Worm (Caenorhabditis elegans): Measurements from ENCODE around the gene acp-7.
A peak's percentile ranks its signal among the peaks of the same experiment; 100 is the strongest.

The acp-7 gene

DNA sequence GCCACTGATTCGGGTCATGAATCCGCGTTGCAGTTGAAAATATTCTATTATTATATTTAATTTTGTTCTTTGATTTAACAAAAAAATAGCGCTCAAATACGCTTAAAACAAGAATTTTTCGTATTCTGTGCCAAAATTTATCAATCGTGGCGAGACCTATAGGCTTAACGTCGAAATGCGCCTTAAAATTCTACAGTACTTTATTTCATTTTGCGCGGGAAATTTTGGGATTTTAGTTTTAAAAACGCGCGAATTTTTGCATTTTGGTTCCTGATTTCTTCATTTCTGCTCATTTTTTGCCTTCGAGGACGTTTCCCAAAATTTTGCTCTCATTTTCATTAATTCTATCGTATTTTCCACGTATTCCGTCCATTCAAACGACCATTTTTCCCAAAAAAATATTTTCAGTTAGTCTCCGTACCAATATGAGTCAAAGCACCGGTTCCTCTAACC, 10.3 kb downstream of the acp-7 start, which contains the start of gene puf-11 (continued):
- TF ChIP-seq mes-4 (tag; optimal IDR thresholded peaks at IDR 0.05) = no peak
- no peak for TF ChIP-seq egrh-3 (GFP tag; IDR thresholded peaks at IDR 0.05)
- no peak for TF ChIP-seq hlh-12 (tag; optimal IDR thresholded peaks at IDR 0.05)
- no peak for TF ChIP-seq ceh-40 (GFP tag; IDR thresholded peaks at IDR 0.05)
- TF ChIP-seq ceh-79 (tag; optimal IDR thresholded peaks at IDR 0.05) = no peak
- TF ChIP-seq unc-130 (GFP tag; optimal IDR thresholded peaks at IDR 0.05) = peak; percentile 79
- peak; percentile 89 for TF ChIP-seq dox-1 (GFP tag; IDR thresholded peaks at IDR 0.05)
- no peak for TF ChIP-seq F10E7.11 (tag; optimal IDR thresholded peaks at IDR 0.05)
- TF ChIP-seq madf-10 (tag; optimal IDR thresholded peaks at IDR 0.05) = no peak
- TF ChIP-seq Y67H2A.10 (GFP tag; conservative IDR thresholded peaks at IDR 0.05) = 0 out of 2 replicates have a peak, but pooled peaks have one; percentile 25
- TF ChIP-seq tbp1 (GFP tag; optimal IDR thresholded peaks at IDR 0.05) = peak; percentile 67
- TF ChIP-seq efl-1 (GFP tag; optimal IDR thresholded peaks at IDR 0.05) = peak; percentile 97
- peak; percentile 78 for TF ChIP-seq B0019.2 (GFP tag; conservative IDR thresholded peaks at IDR 0.05)
- TF ChIP-seq attf-3 (GFP tag; conservative IDR thresholded peaks at IDR 0.05) = peak; percentile 67
- TF ChIP-seq bed-1 (GFP tag; IDR thresholded peaks at IDR 0.05) = no peak
- TF ChIP-seq aptf-3 (GFP tag; IDR thresholded peaks at IDR 0.05) = no peak
- TF ChIP-seq lsy-27 (tag; optimal IDR thresholded peaks at IDR 0.05; ENCODE audit: borderline replicate concordance, insufficient read depth) = no peak
- no peak for TF ChIP-seq ztf-25 (GFP tag; IDR thresholded peaks at IDR 0.05)
- no peak for TF ChIP-seq ztf-3 (GFP tag; optimal IDR thresholded peaks at IDR 0.05)
- TF ChIP-seq sdz-38 (tag; optimal IDR thresholded peaks at IDR 0.05) = no peak
- peak; percentile 68 for TF ChIP-seq snpc-1.1 (tag; optimal IDR thresholded peaks at IDR 0.05; ENCODE audit: insufficient read depth)
- no peak for TF ChIP-seq ceh-27 (GFP tag; optimal IDR thresholded peaks at IDR 0.05)
- no peak for TF ChIP-seq nfya-1 (tag; optimal IDR thresholded peaks at IDR 0.05; ENCODE audit: borderline replicate concordance, insufficient read depth)
- TF ChIP-seq repo-1 (tag; optimal IDR thresholded peaks at IDR 0.05) = no peak
- no peak for TF ChIP-seq hlh-26 (GFP tag; conservative IDR thresholded peaks at IDR 0.05)
- 0 out of 2 replicates have a peak, but pooled peaks have one; percentile 19 for TF ChIP-seq lin-26 (GFP tag; IDR thresholded peaks at IDR 0.05)
- peak; percentile 83 for TF ChIP-seq hsf-1 (GFP tag; IDR thresholded peaks at IDR 0.05)
- no peak for TF ChIP-seq aptf-2 (GFP tag; conservative IDR thresholded peaks at IDR 0.05)
- TF ChIP-seq lir-1 (GFP tag; conservative IDR thresholded peaks at IDR 0.05) = no peak
- peak in 1 of 3 experiments; percentile 48 for TF ChIP-seq lin-35 (GFP tag; optimal IDR thresholded peaks at IDR 0.05)
- TF ChIP-seq F57C9.4 (tag; optimal IDR thresholded peaks at IDR 0.05) = no peak
- TF ChIP-seq nhr-80 (tag; optimal IDR thresholded peaks at IDR 0.05) = no peak
- 0 out of 2 replicates have a peak, but pooled peaks have one; percentile 17 for TF ChIP-seq ceh-100 (GFP tag; IDR thresholded peaks at IDR 0.05)
- no peak for TF ChIP-seq B0035.1 (tag; optimal IDR thresholded peaks at IDR 0.05)
- TF ChIP-seq K12H6.12 (tag; optimal IDR thresholded peaks at IDR 0.05) = no peak
- TF ChIP-seq rpc-1 (optimal IDR thresholded peaks at IDR 0.05) = no peak
- no peak for TF ChIP-seq rpc-1 (tag; optimal IDR thresholded peaks at IDR 0.05)
- peak; percentile 72 for TF ChIP-seq snpc-4 (GFP tag; optimal IDR thresholded peaks at IDR 0.05)
- peak; percentile 44 to 91 (median 88) for TF ChIP-seq snpc-4 (tag; optimal IDR thresholded peaks at IDR 0.05)
- no peak for TF ChIP-seq ztf-22 (GFP tag; optimal IDR thresholded peaks at IDR 0.05)
- TF ChIP-seq Y53F4B.3 (GFP tag; IDR thresholded peaks at IDR 0.05) = no peak
- TF ChIP-seq sea-2 (GFP tag; IDR thresholded peaks at IDR 0.05) = no peak
- no peak for TF ChIP-seq mxl-1 (tag; optimal IDR thresholded peaks at IDR 0.05)
- peak; percentile 84 for TF ChIP-seq ekl-4 (GFP tag; IDR thresholded peaks at IDR 0.05)
- TF ChIP-seq Y56A3A.18 (GFP tag; IDR thresholded peaks at IDR 0.05) = no peak
- TF ChIP-seq ets-4 (GFP tag; optimal IDR thresholded peaks at IDR 0.05) = no peak
- no peak for TF ChIP-seq madf-3 (GFP tag; IDR thresholded peaks at IDR 0.05)
- peak; percentile 86 for TF ChIP-seq hrde-1 (tag; optimal IDR thresholded peaks at IDR 0.05; ENCODE audit: borderline replicate concordance)
- peak; percentile 78 for TF ChIP-seq athp-1 (tag; optimal IDR thresholded peaks at IDR 0.05)

Data from whole organism, young adult.